Fruit fly (Drosophila melanogaster): Measurements from ENCODE around the gene CG12995.

CG12995 gene

dm6 chrX:17172777-17173315, 37.0 kb downstream of the CG12995 start:
- TF ChIP-seq tj (GFP tag; optimal IDR thresholded peaks at IDR 0.05) (no peak), cnc (optimal IDR thresholded peaks at IDR 0.05) (no peak), Clk (GFP tag; optimal IDR thresholded peaks at IDR 0.05) (no peak), CG11617 (GFP tag; optimal IDR thresholded peaks at IDR 0.05) (no peak), bab1 (GFP tag; optimal IDR thresholded peaks at IDR 0.05) (no peak)

- no peak for TF ChIP-seq CG14711 (tag; optimal IDR thresholded peaks at IDR 0.05)
- no peak for TF ChIP-seq kay (GFP tag; ENCODE audit: borderline replicate concordance)
- no peak for TF ChIP-seq CG12768 (GFP tag; optimal IDR thresholded peaks at IDR 0.05)
- TF ChIP-seq Hr96 (GFP tag; optimal IDR thresholded peaks at IDR 0.05): no peak
- no peak for TF ChIP-seq cic (GFP tag; optimal IDR thresholded peaks at IDR 0.05)
- no peak for TF ChIP-seq toe (GFP tag; optimal IDR thresholded peaks at IDR 0.05)
- no peak for TF ChIP-seq ovo (GFP tag; optimal IDR thresholded peaks at IDR 0.05)
- no peak for TF ChIP-seq CG7101 (tag; optimal IDR thresholded peaks at IDR 0.05)
- TF ChIP-seq CG11617 (GFP tag; optimal IDR thresholded peaks at IDR 0.05): no peak
- no peak for TF ChIP-seq Mnt (GFP tag; optimal IDR thresholded peaks at IDR 0.05)
- no peak for TF ChIP-seq bab1 (GFP tag; optimal IDR thresholded peaks at IDR 0.05)
- no peak for TF ChIP-seq Clk (GFP tag; optimal IDR thresholded peaks at IDR 0.05)
Measured at dm6 chrX:17172123-17172522, 37.7 kb downstream of the CG12995 start.

- TF ChIP-seq CG33017 (tag; optimal IDR thresholded peaks at IDR 0.05) (peak; percentile 67), CG11617 (GFP tag; optimal IDR thresholded peaks at IDR 0.05) (peak; percentile 30), Mnt (GFP tag; optimal IDR thresholded peaks at IDR 0.05) (no peak), CG7101 (tag; optimal IDR thresholded peaks at IDR 0.05) (peak; percentile 75), Hr96 (GFP tag; optimal IDR thresholded peaks at IDR 0.05) (no peak), bab1 (GFP tag; optimal IDR thresholded peaks at IDR 0.05) (peak; percentile 28), Crg-1 (GFP tag; optimal IDR thresholded peaks at IDR 0.05) (no peak), Clk (GFP tag; optimal IDR thresholded peaks at IDR 0.05) (no peak), cic (GFP tag; optimal IDR thresholded peaks at IDR 0.05) (no peak), cnc (optimal IDR thresholded peaks at IDR 0.05) (no peak), CG12768 (GFP tag; optimal IDR thresholded peaks at IDR 0.05) (peak; percentile 38), CG1620 (GFP tag; optimal IDR thresholded peaks at IDR 0.05) (no peak), CG14711 (tag; optimal IDR thresholded peaks at IDR 0.05) (peak; percentile 62), pad (GFP tag; optimal IDR thresholded peaks at IDR 0.05) (peak; percentile 11), CG5204 (GFP tag; optimal IDR thresholded peaks at IDR 0.05) (no peak), ovo (GFP tag; optimal IDR thresholded peaks at IDR 0.05) (peak; percentile 32), kay (GFP tag; ENCODE audit: borderline replicate concordance) (no peak), toe (GFP tag; optimal IDR thresholded peaks at IDR 0.05) (no peak), tj (GFP tag; optimal IDR thresholded peaks at IDR 0.05) (no peak), CG7045 (GFP tag; optimal IDR thresholded peaks at IDR 0.05) (peak; percentile 24)
Measured at dm6 chrX:17170484-17170944, 39.3 kb downstream of the CG12995 start.

dm6 chrX:17167304-17167703, 42.5 kb downstream of the CG12995 start:
- no peak for TF ChIP-seq pad (GFP tag; optimal IDR thresholded peaks at IDR 0.05)
- TF ChIP-seq CG7101 (tag; optimal IDR thresholded peaks at IDR 0.05): no peak
- TF ChIP-seq tj (GFP tag; optimal IDR thresholded peaks at IDR 0.05): no peak
- no peak for TF ChIP-seq CG12768 (GFP tag; optimal IDR thresholded peaks at IDR 0.05)
- TF ChIP-seq Clk (GFP tag; optimal IDR thresholded peaks at IDR 0.05): no peak
- no peak for TF ChIP-seq cnc (optimal IDR thresholded peaks at IDR 0.05)
- no peak for TF ChIP-seq cic (GFP tag; optimal IDR thresholded peaks at IDR 0.05)
- TF ChIP-seq Mnt (GFP tag; optimal IDR thresholded peaks at IDR 0.05): no peak
- TF ChIP-seq CG7045 (GFP tag; optimal IDR thresholded peaks at IDR 0.05): no peak
- no peak for TF ChIP-seq Hr96 (GFP tag; optimal IDR thresholded peaks at IDR 0.05)
- TF ChIP-seq kay (GFP tag; ENCODE audit: borderline replicate concordance): no peak
- no peak for TF ChIP-seq CG5204 (GFP tag; optimal IDR thresholded peaks at IDR 0.05)
- no peak for TF ChIP-seq CG33017 (tag; optimal IDR thresholded peaks at IDR 0.05)
- TF ChIP-seq ovo (GFP tag; optimal IDR thresholded peaks at IDR 0.05): no peak
- TF ChIP-seq CG11617 (GFP tag; optimal IDR thresholded peaks at IDR 0.05): no peak
- TF ChIP-seq CG14711 (tag; optimal IDR thresholded peaks at IDR 0.05): no peak
- no peak for TF ChIP-seq CG1620 (GFP tag; optimal IDR thresholded peaks at IDR 0.05)
- TF ChIP-seq Crg-1 (GFP tag; optimal IDR thresholded peaks at IDR 0.05): no peak

dm6 chrX:17162446-17163013, 47.3 kb downstream of the CG12995 start:
- no peak for TF ChIP-seq bab1 (GFP tag; optimal IDR thresholded peaks at IDR 0.05)
- no peak for TF ChIP-seq Hr96 (GFP tag; optimal IDR thresholded peaks at IDR 0.05)
- TF ChIP-seq cic (GFP tag; optimal IDR thresholded peaks at IDR 0.05): no peak
- no peak for TF ChIP-seq pad (GFP tag; optimal IDR thresholded peaks at IDR 0.05)

- TF ChIP-seq kay (GFP tag; ENCODE audit: borderline replicate concordance): no peak
- TF ChIP-seq Clk (GFP tag; optimal IDR thresholded peaks at IDR 0.05): no peak
- TF ChIP-seq CG7045 (GFP tag; optimal IDR thresholded peaks at IDR 0.05): no peak
- no peak for TF ChIP-seq Crg-1 (GFP tag; optimal IDR thresholded peaks at IDR 0.05)
- no peak for TF ChIP-seq CG1620 (GFP tag; optimal IDR thresholded peaks at IDR 0.05)
- no peak for TF ChIP-seq CG12768 (GFP tag; optimal IDR thresholded peaks at IDR 0.05)
- TF ChIP-seq cnc (optimal IDR thresholded peaks at IDR 0.05): no peak
- no peak for TF ChIP-seq cic (GFP tag; optimal IDR thresholded peaks at IDR 0.05)
- no peak for TF ChIP-seq CG11617 (GFP tag; optimal IDR thresholded peaks at IDR 0.05)
- no peak for TF ChIP-seq CG5204 (GFP tag; optimal IDR thresholded peaks at IDR 0.05)
- no peak for TF ChIP-seq pad (GFP tag; optimal IDR thresholded peaks at IDR 0.05)
- no peak for TF ChIP-seq CG33017 (tag; optimal IDR thresholded peaks at IDR 0.05)
- TF ChIP-seq tj (GFP tag; optimal IDR thresholded peaks at IDR 0.05): no peak
- no peak for TF ChIP-seq Mnt (GFP tag; optimal IDR thresholded peaks at IDR 0.05)
Measured at dm6 chrX:17160396-17161040, 49.3 kb downstream of the CG12995 start.

Data from whole organism, adult.